Fruit fly (Drosophila melanogaster) whole organism, embryonic: ENCODE measurements around the gene CG42553.

Source experiments
- Abd-B ChIP-seq: fragments of 200-800 bp; sonication (Bioruptor generic); optimal IDR thresholded peaks from 2 replicates; lab custom pipeline; 2018; ENCODE audit warnings: missing biosample characterization, mild to moderate bottlenecking, missing genetic modification characterization, moderate library complexity
- CG10267 ChIP-seq: fragments of 200-800 bp; sonication (Bioruptor generic); optimal IDR thresholded peaks from 2 replicates; lab custom pipeline; 2018; ENCODE audit warnings: missing biosample characterization, mild to moderate bottlenecking, missing genetic modification characterization, moderate library complexity
- CG10274 ChIP-seq: fragments of 200-800 bp; sonication (Bioruptor generic); optimal IDR thresholded peaks from 3 replicates; lab custom pipeline; 2017; ENCODE audit warnings: missing biosample characterization, mild to moderate bottlenecking, missing genetic modification characterization
- CG10565 ChIP-seq: fragments of 200-800 bp; sonication (Bioruptor generic); optimal IDR thresholded peaks from 3 replicates; lab custom pipeline; 2016; ENCODE audit warnings: missing biosample characterization, mild to moderate bottlenecking, missing genetic modification characterization
- CG11247 ChIP-seq: fragments of 200-800 bp; sonication (Bioruptor generic); IDR thresholded peaks from 2 replicates; pipeline ENCODE4 v1.3.6; 2022; ENCODE audit warnings: missing biosample characterization, missing genetic modification characterization
- CG12104 ChIP-seq: fragments of 200-800 bp; sonication (Bioruptor generic); optimal IDR thresholded peaks from 3 replicates; lab custom pipeline; 2016; ENCODE audit warnings: missing biosample characterization, missing genetic modification characterization
- CG12299 ChIP-seq: fragments of 200-800 bp; sonication (Bioruptor generic); optimal IDR thresholded peaks from 2 replicates; lab custom pipeline; 2018; ENCODE audit warnings: missing biosample characterization, mild to moderate bottlenecking, missing genetic modification characterization
- CG1603 ChIP-seq: fragments of 200-800 bp; sonication (Bioruptor generic); optimal IDR thresholded peaks from 2 replicates; lab custom pipeline; 2019; ENCODE audit warnings: missing biosample characterization, mild to moderate bottlenecking, missing genetic modification characterization, moderate library complexity
- CG17328 ChIP-seq: fragments of 200-800 bp; sonication (Bioruptor generic); IDR thresholded peaks from 2 replicates; pipeline ENCODE4 v1.3.6; 2022; ENCODE audit warnings: missing biosample characterization, missing genetic modification characterization
- CG18764 ChIP-seq: fragments of 200-800 bp; sonication (Bioruptor generic); optimal IDR thresholded peaks from 3 replicates; lab custom pipeline; 2016; ENCODE audit warnings: missing biosample characterization, missing genetic modification characterization
- CG2129 ChIP-seq: fragments of 200-800 bp; sonication (Bioruptor generic); IDR thresholded peaks from 2 replicates; pipeline ENCODE4 v1.3.6; 2022; ENCODE audit warnings: missing biosample characterization, missing genetic modification characterization; ENCODE audit not compliant: partially characterized antibody
- CG31365 ChIP-seq: fragments of 200-800 bp; sonication (Bioruptor generic); optimal IDR thresholded peaks from 2 replicates; lab custom pipeline; 2018; ENCODE audit warnings: missing biosample characterization, mild to moderate bottlenecking, missing genetic modification characterization
- CG42726 ChIP-seq: fragments of 200-800 bp; sonication (Bioruptor generic); IDR thresholded peaks from 2 replicates; pipeline ENCODE4 v1.3.6; 2022; ENCODE audit warnings: missing biosample characterization, missing genetic modification characterization; ENCODE audit not compliant: partially characterized antibody
- CG43689 ChIP-seq: fragments of 200-800 bp; sonication (Bioruptor generic); IDR thresholded peaks from 2 replicates; pipeline ENCODE4 v1.3.6; 2022; ENCODE audit warnings: missing biosample characterization, missing genetic modification characterization
- CG6854 ChIP-seq: fragments of 200-800 bp; sonication (Bioruptor generic); optimal IDR thresholded peaks from 3 replicates; lab custom pipeline; 2017; ENCODE audit warnings: missing biosample characterization, mild to moderate bottlenecking, missing genetic modification characterization
- CG8478 ChIP-seq: fragments of >200 bp; optimal IDR thresholded peaks from 2 replicates; lab custom pipeline; 2018
- CG9876 ChIP-seq: fragments of 200-800 bp; sonication (Bioruptor generic); optimal IDR thresholded peaks from 2 replicates; lab custom pipeline; 2016; ENCODE audit warnings: missing biosample characterization, missing genetic modification characterization
- Doc3 ChIP-seq: fragments of 200-800 bp; sonication (Bioruptor generic); IDR thresholded peaks from 3 replicates; pipeline ENCODE4 v1.3.6; 2022; ENCODE audit warnings: missing biosample characterization, missing genetic modification characterization; ENCODE audit not compliant: partially characterized antibody
- Gsc ChIP-seq: fragments of 200-800 bp; sonication (Bioruptor generic); IDR thresholded peaks from 2 replicates; pipeline ENCODE4 v1.3.6; 2022; ENCODE audit warnings: missing biosample characterization, missing genetic modification characterization
- Lpt ChIP-seq: fragments of >200 bp; optimal IDR thresholded peaks from 2 replicates; lab custom pipeline; 2018; ENCODE audit warnings: missing biosample characterization, missing genetic modification characterization
- Med ChIP-seq: fragments of 200-800 bp; sonication (Bioruptor generic); peaks from one replicate; lab custom pipeline; 2016; ENCODE audit warnings: missing biosample characterization, missing genetic modification characterization, mild to moderate bottlenecking, inconsistent platforms, moderate library complexity
- Opbp ChIP-seq: fragments of 200-800 bp; sonication (Bioruptor generic); IDR thresholded peaks from 3 replicates; pipeline ENCODE4 v1.3.6; 2022; ENCODE audit warnings: missing biosample characterization, missing genetic modification characterization; ENCODE audit not compliant: partially characterized antibody
- Sox100B ChIP-seq: fragments of 200-800 bp; sonication (Bioruptor generic); optimal IDR thresholded peaks from 3 replicates; lab custom pipeline; 2018; ENCODE audit warnings: missing biosample characterization, mild to moderate bottlenecking, missing genetic modification characterization
- Usf ChIP-seq: fragments of 200-800 bp; sonication (Bioruptor generic); optimal IDR thresholded peaks from 2 replicates; lab custom pipeline; 2017; ENCODE audit warnings: missing genotype, missing biosample characterization, missing genetic modification characterization
- ash1 ChIP-seq: fragments of 200-800 bp; sonication (Bioruptor generic); optimal IDR thresholded peaks from 2 replicates; lab custom pipeline; 2018; ENCODE audit warnings: missing biosample characterization, mild to moderate bottlenecking, missing genetic modification characterization
- bab2 ChIP-seq: fragments of 200-800 bp; sonication (Bioruptor generic); optimal IDR thresholded peaks from 2 replicates; lab custom pipeline; 2016; ENCODE audit warnings: missing biosample characterization, missing genetic modification characterization
- bbx ChIP-seq: fragments of 200-800 bp; sonication (Bioruptor generic); IDR thresholded peaks from 2 replicates; pipeline ENCODE4 v1.3.6; 2022; ENCODE audit warnings: missing biosample characterization, missing genetic modification characterization; ENCODE audit not compliant: partially characterized antibody
- corto ChIP-seq: fragments of 200-800 bp; sonication (Bioruptor generic); optimal IDR thresholded peaks from 2 replicates; lab custom pipeline; 2016; ENCODE audit warnings: missing biosample characterization, mild to moderate bottlenecking, missing genetic modification characterization, moderate library complexity
- crp ChIP-seq, 2 experiments: fragments of 200-800 bp; sonication (Bioruptor generic); optimal IDR thresholded peaks; 2 replicates in 1 of 2; 3 replicates in 1 of 2; lab custom pipeline; 2017; ENCODE audit warnings: missing biosample characterization in 2 of 2, missing genetic modification characterization in 2 of 2, mild to moderate bottlenecking in 1 of 2, moderate library complexity in 1 of 2
- cwo ChIP-seq: fragments of 200-800 bp; sonication (Bioruptor generic); optimal IDR thresholded peaks from 3 replicates; lab custom pipeline; 2017; ENCODE audit warnings: missing biosample characterization, missing genetic modification characterization, mild to moderate bottlenecking, moderate library complexity, missing genetic modification reagents
- dmrt11E ChIP-seq: fragments of 200-800 bp; sonication (Bioruptor generic); optimal IDR thresholded peaks from 3 replicates; lab custom pipeline; 2018; ENCODE audit warnings: missing biosample characterization, mild to moderate bottlenecking, missing genetic modification characterization, moderate library complexity
- fd96Cb ChIP-seq: fragments of 200-800 bp; sonication (Bioruptor generic); optimal IDR thresholded peaks from 2 replicates; lab custom pipeline; 2018; ENCODE audit warnings: missing biosample characterization, mild to moderate bottlenecking, missing genetic modification characterization, moderate library complexity
- h ChIP-seq: fragments of >200 bp; optimal IDR thresholded peaks from 2 replicates; lab custom pipeline; 2017
- nerfin-1 ChIP-seq: fragments of 200-800 bp; sonication (Bioruptor generic); optimal IDR thresholded peaks from 3 replicates; lab custom pipeline; 2019; ENCODE audit warnings: missing biosample characterization, mild to moderate bottlenecking, missing genetic modification characterization, moderate library complexity
- nmo ChIP-seq: fragments of 200-800 bp; sonication (Bioruptor generic); optimal IDR thresholded peaks from 2 replicates; lab custom pipeline; 2018; ENCODE audit warnings: missing biosample characterization, mild to moderate bottlenecking, missing genetic modification characterization, moderate library complexity
- pb ChIP-seq: fragments of 200-800 bp; sonication (Bioruptor generic); optimal IDR thresholded peaks from 3 replicates; lab custom pipeline; 2016; ENCODE audit warnings: missing biosample characterization, missing genetic modification characterization
- pita ChIP-seq: fragments of 200-800 bp; sonication (Bioruptor generic); optimal IDR thresholded peaks from 2 replicates; lab custom pipeline; 2017; ENCODE audit warnings: missing biosample characterization, mild to moderate bottlenecking, missing genetic modification characterization
- pzg ChIP-seq: fragments of 200-800 bp; sonication (Bioruptor generic); optimal IDR thresholded peaks from 3 replicates; lab custom pipeline; 2018; ENCODE audit warnings: missing biosample characterization, mild to moderate bottlenecking, missing genetic modification characterization, moderate library complexity
- ranshi ChIP-seq: fragments of 200-800 bp; sonication (Bioruptor generic); IDR thresholded peaks from 2 replicates; pipeline ENCODE4 v1.3.6; 2022; ENCODE audit warnings: missing biosample characterization, missing genetic modification characterization
- sc ChIP-seq, 3 experiments: fragments of >200 bp in 2 of 3; fragments of 200-800 bp in 1 of 3; sonication (Bioruptor generic) in 1 of 3; optimal IDR thresholded peaks; 2 replicates in 2 of 3; 3 replicates in 1 of 3; lab custom pipeline; 2017; ENCODE audit warnings: mild to moderate bottlenecking in 1 of 3, missing biosample characterization in 1 of 3, missing genetic modification characterization in 1 of 3, missing genetic modification reagents in 1 of 3
- sd ChIP-seq: fragments of 200-800 bp; sonication (Bioruptor generic); optimal IDR thresholded peaks from 3 replicates; lab custom pipeline; 2018; ENCODE audit warnings: missing biosample characterization, mild to moderate bottlenecking, missing genetic modification characterization, moderate library complexity
- sim ChIP-seq: fragments of 200-800 bp; sonication (Bioruptor generic); IDR thresholded peaks from 2 replicates; pipeline ENCODE4 v1.3.6; 2022; ENCODE audit warnings: missing biosample characterization, missing genetic modification characterization
- slbo ChIP-seq: fragments of 200-800 bp; sonication (Bioruptor generic); IDR thresholded peaks from 2 replicates; pipeline ENCODE4 v1.3.6; 2022; ENCODE audit warnings: missing biosample characterization, missing genetic modification characterization
- slou ChIP-seq: fragments of 200-800 bp; sonication (Bioruptor generic); optimal IDR thresholded peaks from 3 replicates; lab custom pipeline; 2016; ENCODE audit warnings: missing biosample characterization, missing genetic modification characterization
- tup ChIP-seq: fragments of 200-800 bp; sonication (Bioruptor generic); optimal IDR thresholded peaks from 2 replicates; lab custom pipeline; 2016; ENCODE audit warnings: missing biosample characterization, mild to moderate bottlenecking, missing genetic modification characterization, moderate library complexity
- twi ChIP-seq: fragments of 200-800 bp; optimal IDR thresholded peaks from 2 replicates; lab custom pipeline; 2019; ENCODE audit warnings: missing biosample characterization, mild to moderate bottlenecking, missing genetic modification characterization, moderate library complexity
- wdn ChIP-seq: fragments of 200-800 bp; sonication (Bioruptor generic); IDR thresholded peaks from 2 replicates; pipeline ENCODE4 v1.3.6; 2022; ENCODE audit warnings: missing biosample characterization, missing genetic modification characterization

The CG42553 gene

dm6 chr3L:835455-836034 lies 1.7 kb downstream of the CG42553 start, which contains the start of gene CG42554 (continued):
- TF ChIP-seq CG10267 (tag; lab: Kevin White, UChicago) (peak; percentile 38), CG18764 (no peak), Lpt (GFP tag; lab: Kevin White, UChicago) (no peak), Med (peak; percentile 11), h (lab: Kevin White, UChicago) (no peak), nmo (GFP tag; lab: Kevin White, UChicago) (no peak), crp (GFP tag; optimal IDR thresholded peaks at IDR 0.05; lab: Kevin White, UChicago) (peak in 1 of 2 experiments; percentile 77), CG9876 (GFP tag; lab: Kevin White, UChicago) (no peak), Opbp (GFP tag; lab: Robert Waterston, UW) (peak; percentile 56; the same call in 1 of the 3 replicates), pb (no peak), CG12104 (GFP tag; lab: Kevin White, UChicago) (no peak), CG2129 (GFP tag; lab: Robert Waterston, UW) (peak; percentile 30; the same call in 1 of the 2 replicates), CG1603 (tag; lab: Kevin White, UChicago) (peak; percentile 20), Usf (GFP tag; lab: Kevin White, UChicago) (no peak), CG12299 (tag; lab: Kevin White, UChicago) (no peak), cwo (no peak), corto (GFP tag; lab: Kevin White, UChicago) (no peak), twi (tag; lab: Kevin White, UChicago) (peak; percentile 10), CG6854 (GFP tag; lab: Kevin White, UChicago) (no peak)

dm6 chr3L:837552-838187 lies 3.8 kb downstream of the CG42553 start, which contains the start of the genes CG13901 and CG13887:
Gene CG13901, minus strand, starts transcription at chr3L:837821.
Gene CG13887, plus strand, starts transcription at chr3L:837861.
- TF ChIP-seq wdn (GFP tag; lab: Robert Waterston, UW), result peak; percentile 79
- no peak; the same call in 1 of the 2 replicates for TF ChIP-seq Gsc (GFP tag; lab: Robert Waterston, UW)
- 0 out of 2 replicates have a peak, but pooled peaks have one; percentile 9 for TF ChIP-seq bbx
- peak; percentile 86 for TF ChIP-seq dmrt11E (tag; lab: Kevin White, UChicago)
- peak; percentile 59; the same call in 1 of the 2 replicates for TF ChIP-seq CG43689 (GFP tag; lab: Robert Waterston, UW)
- TF ChIP-seq sd, result peak; percentile 89
- TF ChIP-seq ash1 (GFP tag; lab: Kevin White, UChicago), result peak; percentile 33
- TF ChIP-seq sim (GFP tag; lab: Robert Waterston, UW), result no peak; the same call in 1 of the 2 replicates
- peak; percentile 82 for TF ChIP-seq tup (GFP tag; lab: Kevin White, UChicago)
- peak; percentile 84 for TF ChIP-seq CG17328 (GFP tag; lab: Robert Waterston, UW)
- peak; percentile 58 for TF ChIP-seq CG10274 (GFP tag; lab: Kevin White, UChicago)
- TF ChIP-seq Doc3 (GFP tag; lab: Robert Waterston, UW), result no peak
- no peak for TF ChIP-seq CG8478 (lab: Kevin White, UChicago)
- no peak for TF ChIP-seq CG42726
- peak; percentile 45 for TF ChIP-seq CG10565 (GFP tag; lab: Kevin White, UChicago)
- no peak for TF ChIP-seq pita (GFP tag; lab: Kevin White, UChicago)
- TF ChIP-seq twi (tag; lab: Kevin White, UChicago), result peak; percentile 83
- peak; percentile 86 for TF ChIP-seq slou (GFP tag; lab: Kevin White, UChicago)
- peak; percentile 94 for TF ChIP-seq Abd-B
- TF ChIP-seq sc (optimal IDR thresholded peaks at IDR 0.05; lab: Kevin White, UChicago), result no peak
- peak; percentile 69 for TF ChIP-seq sc (GFP tag; optimal IDR thresholded peaks at IDR 0.05; lab: Kevin White, UChicago)
- TF ChIP-seq fd96Cb (tag; lab: Kevin White, UChicago), result peak; percentile 84
- TF ChIP-seq pzg (GFP tag; lab: Kevin White, UChicago), result peak; percentile 84
- TF ChIP-seq nerfin-1 (tag; lab: Kevin White, UChicago), result peak; percentile 88
- peak; percentile 83 for TF ChIP-seq bab2
- TF ChIP-seq ranshi (GFP tag; lab: Robert Waterston, UW), result peak; percentile 86
- peak; percentile 82 for TF ChIP-seq CG11247 (GFP tag; lab: Robert Waterston, UW)
- no peak for TF ChIP-seq Sox100B (GFP tag; lab: Kevin White, UChicago)
- peak; percentile 93 for TF ChIP-seq slbo (GFP tag; lab: Robert Waterston, UW)
- TF ChIP-seq CG31365 (tag; lab: Kevin White, UChicago), result peak; percentile 59
